Worm (Caenorhabditis elegans): ENCODE measurements around the gene vps-15.
A peak's percentile ranks its signal among the peaks of the same experiment; 100 is the strongest.

The vps-15 gene

ce11 chrII:11915770-11916554 is at the start of gene vps-15, which contains the start of gene hmg-12:
Gene vps-15 (minus strand): TSS chrII:11915852.
Gene hmg-12 (plus strand): TSS chrII:11916513.
- TF ChIP-seq gmeb-2 (tag; optimal IDR thresholded peaks at IDR 0.05) (no peak), K02D7.2 (tag; optimal IDR thresholded peaks at IDR 0.05) (no peak), K09A11.1 (tag; optimal IDR thresholded peaks at IDR 0.05; ENCODE audit: insufficient read depth) (no peak), sox-2 (GFP tag; IDR thresholded peaks at IDR 0.05) (no peak), sdc-2 (tag; optimal IDR thresholded peaks at IDR 0.05) (no peak), pax-1 (tag; optimal IDR thresholded peaks at IDR 0.05) (peak; percentile 23), unc-42 (tag; optimal IDR thresholded peaks at IDR 0.05) (no peak), eyg-1 (tag; optimal IDR thresholded peaks at IDR 0.05) (no peak)

ce11 chrII:11964847-11965246 is 49.2 kb upstream of the vps-15 start:
- TF ChIP-seq fax-1 (tag; optimal IDR thresholded peaks at IDR 0.05) (no peak), ceh-9 (tag; optimal IDR thresholded peaks at IDR 0.05) (no peak), unc-86 (tag; optimal IDR thresholded peaks at IDR 0.05) (no peak), ceh-2 (tag; optimal IDR thresholded peaks at IDR 0.05) (no peak), ceh-34 (tag; optimal IDR thresholded peaks at IDR 0.05) (no peak), ceh-48 (tag; optimal IDR thresholded peaks at IDR 0.05) (no peak), rnt-1 (tag; optimal IDR thresholded peaks at IDR 0.05) (no peak), hlh-6 (tag; optimal IDR thresholded peaks at IDR 0.05) (no peak), nfya-1 (tag; optimal IDR thresholded peaks at IDR 0.05) (no peak), ceh-19 (GFP tag; optimal IDR thresholded peaks at IDR 0.05) (no peak), ceh-45 (GFP tag; IDR thresholded peaks at IDR 0.05) (no peak), ahr-1 (tag; optimal IDR thresholded peaks at IDR 0.05) (no peak), hlh-8 (tag; optimal IDR thresholded peaks at IDR 0.05) (no peak), che-1 (tag; optimal IDR thresholded peaks at IDR 0.05) (no peak), ztf-16 (tag; optimal IDR thresholded peaks at IDR 0.05) (no peak), ceh-31 (tag; optimal IDR thresholded peaks at IDR 0.05) (no peak), pax-1 (tag; optimal IDR thresholded peaks at IDR 0.05) (no peak)

- peak; percentile 84 for TF ChIP-seq nfya-1 (tag; optimal IDR thresholded peaks at IDR 0.05)
- no peak for TF ChIP-seq ceh-14 (tag; optimal IDR thresholded peaks at IDR 0.05)
- TF ChIP-seq ceh-31 (tag; optimal IDR thresholded peaks at IDR 0.05): no peak
- TF ChIP-seq sdc-2 (tag; optimal IDR thresholded peaks at IDR 0.05): no peak
Observed at ce11 chrII:11963132-11963630, 47.5 kb upstream of the vps-15 start.

- no peak for TF ChIP-seq sdc-2 (tag; optimal IDR thresholded peaks at IDR 0.05)
- TF ChIP-seq pqm-1 (tag; optimal IDR thresholded peaks at IDR 0.05): no peak
Observed at ce11 chrII:11962083-11962482, 46.4 kb upstream of the vps-15 start, which contains the start of the genes W03C9.1 and W03C9.2. Gene W03C9.1 (minus strand): TSS chrII:11962128. Gene W03C9.2 (plus strand): TSS chrII:11962368.

- TF ChIP-seq lin-11 (tag; optimal IDR thresholded peaks at IDR 0.05) (peak; percentile 98), unc-86 (tag; optimal IDR thresholded peaks at IDR 0.05) (peak; percentile 100), Y22D7AL.16 (tag; optimal IDR thresholded peaks at IDR 0.05) (peak; percentile 100), pros-1 (tag; optimal IDR thresholded peaks at IDR 0.05) (peak; percentile 86), ets-4 (tag; optimal IDR thresholded peaks at IDR 0.05) (peak; percentile 93), sox-2 (GFP tag; IDR thresholded peaks at IDR 0.05) (peak; percentile 98), dmd-4 (tag; optimal IDR thresholded peaks at IDR 0.05; ENCODE audit: borderline replicate concordance) (peak; percentile 99), ztf-16 (tag; optimal IDR thresholded peaks at IDR 0.05) (peak; percentile 100), hlh-13 (GFP tag; optimal IDR thresholded peaks at IDR 0.05) (peak; percentile 100), ama-1 (optimal IDR thresholded peaks at IDR 0.05) (no peak), elt-4 (tag; optimal IDR thresholded peaks at IDR 0.05) (peak; percentile 98), dve-1 (tag; optimal IDR thresholded peaks at IDR 0.05) (peak; percentile 96), tbx-2 (tag; optimal IDR thresholded peaks at IDR 0.05) (peak; percentile 99), F13H6.1 (tag; optimal IDR thresholded peaks at IDR 0.05) (peak; percentile 99), fkh-6 (tag; optimal IDR thresholded peaks at IDR 0.05) (peak; percentile 98), elt-2 (tag; optimal IDR thresholded peaks at IDR 0.05) (peak; percentile 100), syd-9 (tag; optimal IDR thresholded peaks at IDR 0.05) (peak; percentile 99), ceh-9 (tag; optimal IDR thresholded peaks at IDR 0.05) (peak; percentile 99), ceh-34 (tag; optimal IDR thresholded peaks at IDR 0.05) (peak; percentile 99), pag-3 (tag; optimal IDR thresholded peaks at IDR 0.05; ENCODE audit: borderline replicate concordance) (peak; percentile 99), ceh-19 (GFP tag; optimal IDR thresholded peaks at IDR 0.05) (peak; percentile 99), ceh-18 (tag; optimal IDR thresholded peaks at IDR 0.05) (peak; percentile 99), rnt-1 (tag; optimal IDR thresholded peaks at IDR 0.05) (peak; percentile 99)
Observed at ce11 chrII:11960596-11961217, 45.1 kb upstream of the vps-15 start.

Data from whole organism, late embryonic.